Fruit fly (Drosophila melanogaster) whole organism, prepupa: ENCODE data around the gene Fas3.

Experiments used
- Blimp-1 ChIP-seq: fragments of 200-800 bp; sonication (Bioruptor generic); optimal IDR thresholded peaks from 3 replicates; lab custom pipeline; 2017; ENCODE audit warnings: missing biosample characterization, missing genetic modification characterization, mild to moderate bottlenecking, moderate library complexity, missing genetic modification reagents
- CG10669 ChIP-seq: fragments of 200-800 bp; sonication (Bioruptor generic); optimal IDR thresholded peaks from 3 replicates; lab custom pipeline; 2018; ENCODE audit warnings: missing biosample characterization, mild to moderate bottlenecking, missing genetic modification characterization, moderate library complexity
- CG11294 ChIP-seq: fragments of 200-800 bp; sonication (Bioruptor generic); IDR thresholded peaks from 2 replicates; pipeline ENCODE4 v1.3.6; 2022; ENCODE audit warnings: missing biosample characterization, missing genetic modification characterization
- CG11762 ChIP-seq: fragments of 200-800 bp; sonication (Bioruptor generic); optimal IDR thresholded peaks from 3 replicates; lab custom pipeline; 2016; ENCODE audit warnings: missing biosample characterization, missing genetic modification characterization; ENCODE audit not compliant: insufficient read depth
- CG11902 ChIP-seq: fragments of 200-800 bp; sonication (Bioruptor generic); optimal IDR thresholded peaks from 3 replicates; lab custom pipeline; 2016; ENCODE audit warnings: missing biosample characterization, missing genetic modification characterization
- CG15336 ChIP-seq: fragments of 200-800 bp; sonication (Bioruptor generic); IDR thresholded peaks from 2 replicates; pipeline ENCODE4 v1.3.6; 2022; ENCODE audit warnings: missing biosample characterization, missing genetic modification characterization
- CG1621 ChIP-seq: fragments of 200-800 bp; sonication (Bioruptor generic); optimal IDR thresholded peaks from 3 replicates; lab custom pipeline; 2018; ENCODE audit warnings: missing biosample characterization, mild to moderate bottlenecking, missing genetic modification characterization
- CG16779 ChIP-seq: fragments of 200-800 bp; sonication (Bioruptor generic); optimal IDR thresholded peaks from 3 replicates; lab custom pipeline; 2017; ENCODE audit warnings: missing biosample characterization, mild to moderate bottlenecking, missing genetic modification characterization
- CG3032 ChIP-seq: fragments of 200-800 bp; optimal IDR thresholded peaks from 2 replicates; lab custom pipeline; 2019; ENCODE audit warnings: missing biosample characterization, mild to moderate bottlenecking, missing genetic modification characterization, moderate library complexity
- CG31627 ChIP-seq: fragments of 200-800 bp; sonication (Bioruptor generic); optimal IDR thresholded peaks from 3 replicates; lab custom pipeline; 2016; ENCODE audit warnings: missing biosample characterization, missing genetic modification characterization
- CG32006 ChIP-seq: fragments of 200-800 bp; sonication (Bioruptor generic); optimal IDR thresholded peaks from 3 replicates; lab custom pipeline; 2017; ENCODE audit warnings: missing biosample characterization, mild to moderate bottlenecking, missing genetic modification characterization
- CG3919 ChIP-seq: fragments of 200-800 bp; sonication (Bioruptor generic); optimal IDR thresholded peaks from 3 replicates; lab custom pipeline; 2016; ENCODE audit warnings: missing biosample characterization, missing genetic modification characterization
- CG6163 ChIP-seq: fragments of 200-800 bp; sonication (Bioruptor generic); IDR thresholded peaks from 3 replicates; pipeline ENCODE4 v1.3.6; 2022; ENCODE audit warnings: missing biosample characterization, missing genetic modification characterization
- CG6276 ChIP-seq: fragments of 200-800 bp; sonication (Bioruptor generic); optimal IDR thresholded peaks from 2 replicates; lab custom pipeline; 2017; ENCODE audit warnings: missing biosample characterization, mild to moderate bottlenecking, missing genetic modification characterization
- CG6792 ChIP-seq: fragments of 200-800 bp; sonication (Bioruptor generic); optimal IDR thresholded peaks from 3 replicates; lab custom pipeline; 2016; ENCODE audit warnings: missing biosample characterization, missing genetic modification characterization
- CG6854 ChIP-seq: fragments of 200-800 bp; sonication (Bioruptor generic); optimal IDR thresholded peaks from 2 replicates; lab custom pipeline; 2017; ENCODE audit warnings: missing biosample characterization, mild to moderate bottlenecking, missing genetic modification characterization
- CG8119 ChIP-seq: fragments of 200-800 bp; sonication (Bioruptor generic); IDR thresholded peaks from 3 replicates; pipeline ENCODE4 v1.3.6; 2022; ENCODE audit warnings: missing biosample characterization, missing genetic modification characterization
- CG8319 ChIP-seq: fragments of 200-800 bp; sonication (Bioruptor generic); optimal IDR thresholded peaks from 3 replicates; lab custom pipeline; 2016; ENCODE audit warnings: missing biosample characterization, missing genetic modification characterization
- CG8632 ChIP-seq: fragments of 200-800 bp; sonication (Bioruptor generic); optimal IDR thresholded peaks from 3 replicates; lab custom pipeline; 2016; ENCODE audit warnings: missing biosample characterization, missing genetic modification characterization
- CG9139 ChIP-seq: fragments of 200-800 bp; sonication (Bioruptor generic); optimal IDR thresholded peaks from 3 replicates; lab custom pipeline; 2017; ENCODE audit warnings: missing biosample characterization, mild to moderate bottlenecking, missing genetic modification characterization
- Eip75B ChIP-seq: fragments of 200-800 bp; sonication (Bioruptor generic); optimal IDR thresholded peaks from 3 replicates; lab custom pipeline; 2016; ENCODE audit warnings: missing biosample characterization, missing genetic modification characterization
- Eip78C ChIP-seq: fragments of 200-800 bp; sonication (Bioruptor generic); peaks from one replicate; lab custom pipeline; 2016; ENCODE audit warnings: missing biosample characterization, missing genetic modification characterization
- Ets96B ChIP-seq: fragments of 200-800 bp; optimal IDR thresholded peaks from 2 replicates; lab custom pipeline; 2019; ENCODE audit warnings: missing biosample characterization, mild to moderate bottlenecking, missing genetic modification characterization, moderate library complexity
- Hr38 ChIP-seq: sonication (Bioruptor generic); optimal IDR thresholded peaks from 2 replicates; lab custom pipeline; 2016; ENCODE audit warnings: missing biosample characterization, missing genetic modification characterization
- Hr39 ChIP-seq: fragments of 200-800 bp; sonication (Bioruptor generic); optimal IDR thresholded peaks from 2 replicates; lab custom pipeline; 2016; ENCODE audit warnings: missing biosample characterization, missing genetic modification characterization
- Hr4 ChIP-seq: fragments of 200-800 bp; sonication (Bioruptor generic); optimal IDR thresholded peaks from 3 replicates; lab custom pipeline; 2016; ENCODE audit warnings: missing biosample characterization, missing genetic modification characterization
- Lpt ChIP-seq: fragments of 200-800 bp; sonication (Bioruptor generic); optimal IDR thresholded peaks from 3 replicates; lab custom pipeline; 2016; ENCODE audit warnings: missing biosample characterization, missing genetic modification characterization
- Met ChIP-seq: fragments of 200-800 bp; sonication (Bioruptor generic); optimal IDR thresholded peaks from 3 replicates; lab custom pipeline; 2016; ENCODE audit warnings: missing biosample characterization, missing genetic modification characterization
- OdsH ChIP-seq: fragments of 200-800 bp; sonication (Bioruptor generic); optimal IDR thresholded peaks from 3 replicates; lab custom pipeline; 2016; ENCODE audit warnings: missing biosample characterization, missing genetic modification characterization
- Sox102F ChIP-seq: fragments of 200-800 bp; sonication (Bioruptor generic); optimal IDR thresholded peaks from 2 replicates; lab custom pipeline; 2016; ENCODE audit warnings: missing biosample characterization, mild to moderate bottlenecking, missing genetic modification characterization
- Sox14 ChIP-seq: fragments of 200-800 bp; sonication (Bioruptor generic); optimal IDR thresholded peaks from 3 replicates; lab custom pipeline; 2016; ENCODE audit warnings: missing biosample characterization, missing genetic modification characterization
- Sox15 ChIP-seq: fragments of 200-800 bp; sonication (Bioruptor generic); optimal IDR thresholded peaks from 3 replicates; lab custom pipeline; 2016; ENCODE audit warnings: missing biosample characterization, missing genetic modification characterization
- acj6 ChIP-seq: fragments of 200-800 bp; sonication (Bioruptor generic); optimal IDR thresholded peaks from 3 replicates; lab custom pipeline; 2016; ENCODE audit warnings: missing biosample characterization, missing genetic modification characterization
- cyc ChIP-seq: fragments of 200-800 bp; sonication (Bioruptor generic); optimal IDR thresholded peaks from 3 replicates; lab custom pipeline; 2016; ENCODE audit warnings: missing biosample characterization, missing genetic modification characterization
- dac ChIP-seq: fragments of 200-800 bp; sonication (Bioruptor generic); optimal IDR thresholded peaks from 2 replicates; lab custom pipeline; 2017; ENCODE audit warnings: missing biosample characterization, mild to moderate bottlenecking, missing genetic modification characterization
- dsx ChIP-seq: fragments of 200-800 bp; optimal IDR thresholded peaks from 3 replicates; lab custom pipeline; 2019; ENCODE audit warnings: missing biosample characterization, mild to moderate bottlenecking, missing genetic modification characterization, moderate library complexity; ENCODE audit not compliant: poor library complexity, severe bottlenecking
- eg ChIP-seq: fragments of 200-800 bp; sonication (Bioruptor generic); IDR thresholded peaks from 3 replicates; pipeline ENCODE4 v1.3.6; 2022; ENCODE audit warnings: missing biosample characterization, missing genetic modification characterization
- esn ChIP-seq: fragments of 200-800 bp; sonication (Bioruptor generic); optimal IDR thresholded peaks from 2 replicates; lab custom pipeline; 2016; ENCODE audit warnings: missing biosample characterization, mild to moderate bottlenecking, missing genetic modification characterization, moderate library complexity
- fd59A ChIP-seq: fragments of 200-800 bp; sonication (Bioruptor generic); optimal IDR thresholded peaks from 2 replicates; lab custom pipeline; 2017; ENCODE audit warnings: missing biosample characterization, mild to moderate bottlenecking, missing genetic modification characterization, missing genetic modification reagents
- fkh ChIP-seq: fragments of 200-800 bp; sonication (Bioruptor generic); optimal IDR thresholded peaks from 3 replicates; lab custom pipeline; 2017; ENCODE audit warnings: missing biosample characterization, mild to moderate bottlenecking, missing genetic modification characterization, moderate library complexity
- lz ChIP-seq: fragments of 200-800 bp; sonication (Bioruptor generic); optimal IDR thresholded peaks from 3 replicates; lab custom pipeline; 2016; ENCODE audit warnings: missing biosample characterization, missing genetic modification characterization
- pdm3 ChIP-seq: fragments of 200-800 bp; sonication (Bioruptor generic); optimal IDR thresholded peaks from 3 replicates; lab custom pipeline; 2016; ENCODE audit warnings: missing biosample characterization, missing genetic modification characterization
- salr ChIP-seq, 2 experiments: fragments of 200-800 bp; sonication (Bioruptor generic); optimal IDR thresholded peaks; 3 replicates each; lab custom pipeline; 2016 to 2018; ENCODE audit warnings: missing biosample characterization in 2 of 2, missing genetic modification characterization in 2 of 2, mild to moderate bottlenecking in 1 of 2
- spab ChIP-seq: fragments of 200-800 bp; sonication (Bioruptor generic); optimal IDR thresholded peaks from 2 replicates; lab custom pipeline; 2017; ENCODE audit warnings: missing biosample characterization, mild to moderate bottlenecking, missing genetic modification characterization, missing genetic modification reagents
- ss ChIP-seq, 2 experiments: fragments of 200-800 bp; sonication (Bioruptor generic); optimal IDR thresholded peaks; 2 replicates in 1 of 2; 3 replicates in 1 of 2; lab custom pipeline; 2017 to 2018; ENCODE audit warnings: mild to moderate bottlenecking in 2 of 2, missing biosample characterization in 2 of 2, missing genetic modification characterization in 2 of 2, moderate library complexity in 1 of 2
- svp ChIP-seq: fragments of 200-800 bp; sonication (Bioruptor generic); peaks from one replicate; lab custom pipeline; 2016; ENCODE audit warnings: missing biosample characterization, missing genetic modification characterization

Fas3 gene

DNA sequence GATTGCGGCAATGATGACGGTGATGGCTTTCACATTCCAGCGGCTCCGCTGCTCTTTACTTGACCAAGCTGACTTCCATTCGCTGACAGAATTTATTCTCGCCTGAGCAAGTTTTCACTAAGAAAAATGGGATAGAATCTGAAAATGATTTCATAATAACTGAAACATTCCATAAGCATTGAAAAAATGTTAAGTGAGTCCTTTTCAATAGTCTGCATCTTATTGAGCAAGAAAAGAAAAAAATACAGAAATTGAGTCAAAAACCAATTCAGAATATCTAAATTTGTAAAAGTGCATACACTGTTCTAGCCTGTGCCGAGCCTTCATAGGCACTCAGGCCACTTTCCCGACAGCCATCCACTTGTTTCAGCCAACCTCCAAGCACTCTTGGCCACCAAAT is 28.7 kb downstream of the Fas3 start (continued):
- TF ChIP-seq Hr4 (GFP tag; lab: Kevin White, UChicago) = peak; percentile 49
- peak; percentile 77 for TF ChIP-seq Eip78C (GFP tag; lab: Kevin White, UChicago)
- no peak for TF ChIP-seq CG31627 (GFP tag; lab: Kevin White, UChicago)
- TF ChIP-seq pdm3 (GFP tag; lab: Kevin White, UChicago) = peak; percentile 16
- peak; percentile 75 for TF ChIP-seq eg (GFP tag; lab: Robert Waterston, UW)
- TF ChIP-seq Ets96B (tag; lab: Kevin White, UChicago) = peak; percentile 41
- TF ChIP-seq CG10669 (GFP tag; lab: Kevin White, UChicago) = peak; percentile 38
- no peak for TF ChIP-seq CG8632
- peak in 1 of 2 experiments; percentile 66 for TF ChIP-seq salr (GFP tag; optimal IDR thresholded peaks at IDR 0.05; lab: Kevin White, UChicago)
- no peak for TF ChIP-seq Hr38 (GFP tag; lab: Kevin White, UChicago)
- TF ChIP-seq acj6 = peak; percentile 54
- peak; percentile 45 for TF ChIP-seq Eip75B (GFP tag; lab: Kevin White, UChicago)
- TF ChIP-seq Blimp-1 (GFP tag; lab: Kevin White, UChicago) = no peak
- no peak for TF ChIP-seq ss (GFP tag; optimal IDR thresholded peaks at IDR 0.05; lab: Kevin White, UChicago)
- TF ChIP-seq CG11762 (GFP tag; lab: Kevin White, UChicago) = peak; percentile 29
- TF ChIP-seq CG11902 = no peak
- TF ChIP-seq Sox102F (GFP tag; lab: Kevin White, UChicago) = no peak
- TF ChIP-seq CG16779 = peak; percentile 0
- no peak for TF ChIP-seq esn (GFP tag; lab: Kevin White, UChicago)
- TF ChIP-seq, all 60 proteins: peak for 26

DNA sequence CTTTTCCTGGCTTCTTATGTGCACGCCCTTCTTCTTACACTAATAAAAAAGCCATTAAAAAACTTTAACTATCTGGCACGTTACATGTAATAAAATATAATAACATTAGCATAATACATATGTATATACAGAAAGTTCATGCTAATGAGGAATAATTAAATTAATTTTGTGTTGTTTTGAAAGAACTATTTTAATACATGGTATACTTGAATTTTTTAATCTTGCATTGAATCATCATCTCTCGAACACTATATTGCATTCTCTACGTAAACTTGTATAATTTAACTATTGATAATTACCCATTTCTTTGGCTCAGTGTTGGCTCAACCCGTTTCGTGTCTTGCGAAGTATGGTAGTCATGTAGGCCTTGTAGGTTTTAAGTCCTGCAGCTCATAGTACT is 32.9 kb downstream of the Fas3 start:
- TF ChIP-seq eg (GFP tag; lab: Robert Waterston, UW) (no peak), CG32006 (GFP tag; lab: Kevin White, UChicago) (peak; percentile 68), dsx (peak; percentile 82), CG8632 (peak; percentile 63), CG11902 (peak; percentile 45), salr (GFP tag; optimal IDR thresholded peaks at IDR 0.05; lab: Kevin White, UChicago) (peak; percentile 36 to 56), esn (GFP tag; lab: Kevin White, UChicago) (peak; percentile 70), CG15336 (GFP tag; lab: Robert Waterston, UW) (no peak), Sox14 (peak; percentile 66), CG8119 (GFP tag; lab: Robert Waterston, UW) (peak; percentile 68), fkh (GFP tag; lab: Kevin White, UChicago) (no peak), CG31627 (GFP tag; lab: Kevin White, UChicago) (peak; percentile 38), Lpt (peak; percentile 30), CG3919 (peak; percentile 67), dac (GFP tag; lab: Kevin White, UChicago) (no peak), Hr4 (GFP tag; lab: Kevin White, UChicago) (peak; percentile 31), acj6 (peak; percentile 71), CG6276 (GFP tag; lab: Kevin White, UChicago) (peak; percentile 9), CG3032 (tag; lab: Kevin White, UChicago) (peak; percentile 78), Met (GFP tag; lab: Kevin White, UChicago) (peak; percentile 62), CG16779 (peak; percentile 21), pdm3 (GFP tag; lab: Kevin White, UChicago) (peak; percentile 65), CG6792 (GFP tag; lab: Kevin White, UChicago) (peak; percentile 62), ss (GFP tag; optimal IDR thresholded peaks at IDR 0.05; lab: Kevin White, UChicago) (peak; percentile 78 to 81), OdsH (peak; percentile 70), Sox15 (GFP tag; lab: Kevin White, UChicago) (peak; percentile 21), CG1621 (tag; lab: Kevin White, UChicago) (peak; percentile 51), Ets96B (tag; lab: Kevin White, UChicago) (peak; percentile 80), Sox102F (GFP tag; lab: Kevin White, UChicago) (peak; percentile 45), CG6163 (no peak), Hr39 (GFP tag; lab: Kevin White, UChicago) (peak; percentile 45), spab (GFP tag; lab: Kevin White, UChicago) (peak; percentile 74), Eip75B (GFP tag; lab: Kevin White, UChicago) (peak; percentile 58), lz (peak; percentile 61), Hr38 (GFP tag; lab: Kevin White, UChicago) (no peak), Blimp-1 (GFP tag; lab: Kevin White, UChicago) (peak; percentile 10), CG11762 (GFP tag; lab: Kevin White, UChicago) (peak; percentile 56), cyc (peak; percentile 49), CG8319 (peak; percentile 30), fd59A (GFP tag; lab: Kevin White, UChicago) (peak; percentile 70), CG9139 (GFP tag; lab: Kevin White, UChicago) (peak; percentile 40), svp (GFP tag; lab: Kevin White, UChicago) (no peak), CG11294 (GFP tag; lab: Robert Waterston, UW) (no peak), CG6854 (no peak)
